Fruit fly (Drosophila melanogaster) whole organism, embryonic: ENCODE results near the gene sau.
A peak's percentile ranks its signal among the peaks of the same experiment; 100 is the strongest.

ENCODE experiments used
- CG11093 ChIP-seq: fragments of 200-800 bp; sonication (Bioruptor generic); IDR thresholded peaks from 3 replicates; pipeline ENCODE4 v1.3.6; 2022; ENCODE audit warnings: missing biosample characterization, missing genetic modification characterization
- CG7357 ChIP-seq: fragments of 200-800 bp; sonication (Bioruptor generic); IDR thresholded peaks from 3 replicates; pipeline ENCODE4 v1.3.6; 2022; ENCODE audit warnings: missing biosample characterization, missing genetic modification characterization
- CG7786 ChIP-seq: fragments of 200-800 bp; sonication (Bioruptor generic); optimal IDR thresholded peaks from 2 replicates; lab custom pipeline; 2016; ENCODE audit warnings: missing biosample characterization, missing genetic modification characterization
- Ets65A ChIP-seq: fragments of 200-800 bp; sonication (Bioruptor generic); peaks from one replicate; lab custom pipeline; 2016; ENCODE audit warnings: missing biosample characterization, missing genetic modification characterization
- Hmr ChIP-seq: fragments of 200-800 bp; sonication (Bioruptor generic); optimal IDR thresholded peaks from 3 replicates; lab custom pipeline; 2017; ENCODE audit warnings: mild to moderate bottlenecking, missing biosample characterization, missing genetic modification reagents, missing genetic modification characterization
- Hr39 ChIP-seq: fragments of >200 bp; optimal IDR thresholded peaks from 2 replicates; lab custom pipeline; 2017
- Jarid2 ChIP-seq: fragments of 200-800 bp; sonication (Bioruptor generic); optimal IDR thresholded peaks from 3 replicates; lab custom pipeline; 2017; ENCODE audit warnings: mild to moderate bottlenecking, missing biosample characterization, missing genetic modification reagents, missing genetic modification characterization
- Sin3A ChIP-seq: fragments of >200 bp; optimal IDR thresholded peaks from 2 replicates; lab custom pipeline; 2018
- ase ChIP-seq: fragments of 200-800 bp; sonication (Bioruptor generic); IDR thresholded peaks from 3 replicates; pipeline ENCODE4 v1.3.6; 2022; ENCODE audit warnings: missing biosample characterization, missing genetic modification characterization
- br ChIP-seq: fragments of >200 bp; optimal IDR thresholded peaks from 2 replicates; lab custom pipeline; 2017

DNA sequence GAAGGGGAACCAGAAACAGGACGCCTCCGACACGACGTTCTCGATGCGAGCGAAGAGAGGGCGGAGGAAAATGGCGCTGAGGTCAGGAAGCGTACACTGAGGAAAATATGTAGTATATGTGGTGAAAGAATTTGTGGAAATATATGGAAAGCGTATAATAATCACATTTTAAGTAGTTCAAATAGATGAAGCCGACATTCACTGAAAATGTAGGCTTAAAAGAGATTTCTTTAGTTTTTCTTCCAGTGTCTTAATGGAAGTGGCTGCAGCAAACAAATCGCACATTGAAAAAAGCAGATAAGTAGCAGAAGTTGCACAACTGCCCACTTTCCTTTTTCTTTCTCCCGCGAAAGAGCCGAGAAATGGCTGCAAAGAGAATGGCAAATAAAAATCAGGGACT lies 23.4 kb downstream of the sau start:
- TF ChIP-seq CG7786 (GFP tag; lab: Kevin White, UChicago) (no peak), Jarid2 (no peak), Ets65A (GFP tag; lab: Kevin White, UChicago) (peak; percentile 93), ase (GFP tag; lab: Robert Waterston, UW) (no peak), CG7357 (GFP tag; lab: Robert Waterston, UW) (0 out of 3 replicates have a peak, but pooled peaks have one; percentile 30), Sin3A (no peak), br (no peak), Hr39 (lab: Kevin White, UChicago) (no peak), Hmr (GFP tag; lab: Kevin White, UChicago) (peak; percentile 7), CG11093 (GFP tag; lab: Robert Waterston, UW) (no peak)
